Worm (Caenorhabditis elegans): ENCODE data around the gene W05H7.1.

DNA sequence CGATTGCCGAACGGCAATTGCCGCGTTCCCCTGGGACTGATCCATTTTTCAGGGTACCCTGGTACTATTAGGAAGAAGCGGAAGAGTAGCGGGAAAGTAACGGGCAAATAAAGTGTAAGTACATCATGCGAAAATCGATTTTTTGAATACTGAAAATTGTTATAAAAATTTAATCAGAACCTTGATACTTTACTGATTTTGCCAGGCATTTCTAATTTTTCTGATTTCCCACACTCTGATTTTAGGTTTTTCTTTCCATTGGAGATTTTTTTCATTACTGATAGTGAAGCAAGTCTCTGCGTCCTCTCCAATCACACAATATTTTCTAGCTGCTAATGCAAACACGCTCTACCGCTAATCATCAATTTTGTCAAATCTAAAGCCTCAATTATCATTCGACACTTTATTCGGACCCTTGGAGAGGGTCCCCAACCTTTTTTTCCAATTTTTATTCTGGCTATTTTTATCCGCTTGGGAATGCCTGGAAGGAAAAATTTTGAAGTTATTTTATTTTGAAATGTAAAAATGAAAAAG, 31.3 kb upstream of the W05H7.1 start, which contains the start of gene F19G12.9:
- TF ChIP-seq nhr-90 (tag; optimal IDR thresholded peaks at IDR 0.05; ENCODE audit: poor library complexity) (no peak), pax-3 (tag; optimal IDR thresholded peaks at IDR 0.05) (no peak), mdl-1 (tag; optimal IDR thresholded peaks at IDR 0.05) (no peak), ztf-4 (tag; optimal IDR thresholded peaks at IDR 0.05) (no peak), lin-35 (GFP tag; optimal IDR thresholded peaks at IDR 0.05) (peak in 1 of 2 experiments; percentile 54), snpc-4 (tag; optimal IDR thresholded peaks at IDR 0.05) (no peak), lin-13 (GFP tag; optimal IDR thresholded peaks at IDR 0.05) (no peak), irx-1 (tag; optimal IDR thresholded peaks at IDR 0.05) (no peak), ceh-82 (tag; optimal IDR thresholded peaks at IDR 0.05) (no peak)

Data from whole organism, L1 larva.